Worm (Caenorhabditis elegans) whole organism, early embryonic: ENCODE data around the gene ZK1067.4.

Experiments
- aly-1 ChIP-seq: sonication (generic microtip); optimal IDR thresholded peaks from 2 replicates; lab custom pipeline; 2016; ENCODE audit warnings: missing genetic modification characterization, missing compliant biosample characterization
- ama-1 ChIP-seq: fragments of 150-350 bp; optimal IDR thresholded peaks from 2 replicates; lab custom pipeline; 2014
- ceh-13 ChIP-seq: fragments of 200-800 bp; sonication (Bioruptor generic); optimal IDR thresholded peaks from 2 replicates; lab custom pipeline; 2018; ENCODE audit warnings: mild to moderate bottlenecking, missing genetic modification characterization, missing compliant biosample characterization
- pes-1 ChIP-seq: fragments of 200-800 bp; sonication (Bioruptor generic); IDR thresholded peaks from 2 replicates; pipeline ENCODE4 v1.3.6; 2022; ENCODE audit warnings: missing genetic modification reagents, missing genetic modification characterization, missing compliant biosample characterization
- sea-1 ChIP-seq: fragments of 200-800 bp; sonication (Bioruptor generic); conservative IDR thresholded peaks from 2 replicates; pipeline ENCODE4 v1.3.6; 2022; ENCODE audit warnings: missing genetic modification characterization, missing compliant biosample characterization
- tbx-11 ChIP-seq: fragments of 200-800 bp; sonication (Bioruptor generic); IDR thresholded peaks from 2 replicates; pipeline ENCODE4 v1.3.6; 2022; ENCODE audit warnings: missing genetic modification characterization, missing compliant biosample characterization
- tra-4 ChIP-seq: sonication (generic microtip); optimal IDR thresholded peaks from 2 replicates; lab custom pipeline; 2017; ENCODE audit warnings: missing genetic modification characterization, missing compliant biosample characterization

- TF ChIP-seq tbx-11 (no peak), ceh-13 (no peak), sea-1 (GFP tag; lab: Robert Waterston, UW) (no peak), pes-1 (GFP tag; lab: Robert Waterston, UW) (no peak), aly-1 (tag; lab: Kevin White, UChicago) (no peak), ama-1 (lab: Kevin White, UChicago) (no peak), tra-4 (tag; lab: Kevin White, UChicago) (no peak)
Observed at ce11 chrII:9246648-9247047, 36.5 kb downstream of the ZK1067.4 start, which contains the start of gene T26C5.5.
